Worm (Caenorhabditis elegans): ENCODE data around the gene ref-1.
A peak's percentile ranks its signal among the peaks of the same experiment; 100 is the strongest.

Gene ref-1

ce11 chrII:10202275-10202674 is 16.0 kb upstream of the ref-1 start:
- TF ChIP-seq nfya-1 (tag; optimal IDR thresholded peaks at IDR 0.05; ENCODE audit: insufficient read depth) (peak; percentile 68), lin-15B (tag; optimal IDR thresholded peaks at IDR 0.05) (peak; percentile 25), skn-1 (tag; optimal IDR thresholded peaks at IDR 0.05) (no peak), nhr-76 (tag; optimal IDR thresholded peaks at IDR 0.05) (no peak), nhr-67 (tag; optimal IDR thresholded peaks at IDR 0.05) (no peak), hmg-11 (tag; optimal IDR thresholded peaks at IDR 0.05) (peak; percentile 18), tbx-2 (tag; optimal IDR thresholded peaks at IDR 0.05) (no peak), ama-1 (optimal IDR thresholded peaks at IDR 0.05) (no peak), nhr-77 (tag; optimal IDR thresholded peaks at IDR 0.05) (no peak), pqm-1 (tag; optimal IDR thresholded peaks at IDR 0.05) (no peak), R02D3.7 (tag; optimal IDR thresholded peaks at IDR 0.05) (no peak), elt-3 (tag; optimal IDR thresholded peaks at IDR 0.05) (no peak), nhr-237 (tag; optimal IDR thresholded peaks at IDR 0.05) (no peak), ceh-9 (tag; optimal IDR thresholded peaks at IDR 0.05) (no peak), ceh-16 (tag; optimal IDR thresholded peaks at IDR 0.05) (no peak), fkh-10 (GFP tag; optimal IDR thresholded peaks at IDR 0.05) (no peak), nhr-23 (tag; optimal IDR thresholded peaks at IDR 0.05) (no peak), mdl-1 (tag; optimal IDR thresholded peaks at IDR 0.05) (no peak), snpc-4 (tag; optimal IDR thresholded peaks at IDR 0.05) (peak; percentile 32), fos-1 (tag; optimal IDR thresholded peaks at IDR 0.05) (no peak), ceh-28 (tag; optimal IDR thresholded peaks at IDR 0.05) (no peak)

ce11 chrII:10203067-10203466 is 15.2 kb upstream of the ref-1 start:
- no peak for TF ChIP-seq snpc-4 (tag; optimal IDR thresholded peaks at IDR 0.05)
- peak; percentile 26 for TF ChIP-seq egl-5 (tag; optimal IDR thresholded peaks at IDR 0.05)
- TF ChIP-seq unc-62 (GFP tag; optimal IDR thresholded peaks at IDR 0.05), result no peak
- peak; percentile 20 for TF ChIP-seq nfya-1 (tag; optimal IDR thresholded peaks at IDR 0.05; ENCODE audit: insufficient read depth)

ce11 chrII:10203765-10204164 is 14.5 kb upstream of the ref-1 start:
- no peak for TF ChIP-seq ceh-9 (tag; optimal IDR thresholded peaks at IDR 0.05)
- no peak for TF ChIP-seq elt-3 (tag; optimal IDR thresholded peaks at IDR 0.05)
- TF ChIP-seq mml-1 (tag; optimal IDR thresholded peaks at IDR 0.05), result no peak
- peak; percentile 40 for TF ChIP-seq nhr-25 (tag; optimal IDR thresholded peaks at IDR 0.05)
- TF ChIP-seq ceh-28 (tag; optimal IDR thresholded peaks at IDR 0.05), result no peak
- TF ChIP-seq ceh-16 (tag; optimal IDR thresholded peaks at IDR 0.05), result no peak

ce11 chrII:10204428-10205049 is 13.7 kb upstream of the ref-1 start:
- TF ChIP-seq pqm-1 (tag; optimal IDR thresholded peaks at IDR 0.05), result no peak
- TF ChIP-seq nhr-11 (tag; optimal IDR thresholded peaks at IDR 0.05), result peak; percentile 43
- TF ChIP-seq pha-4 (tag; optimal IDR thresholded peaks at IDR 0.05), result peak; percentile 35

ce11 chrII:10206425-10206824 is 11.8 kb upstream of the ref-1 start, which contains the start of gene T01E8.1:
Gene T01E8.1, plus strand, starts transcription at chrII:10206725.
- TF ChIP-seq mdl-1 (tag; optimal IDR thresholded peaks at IDR 0.05) (no peak), nhr-25 (tag; optimal IDR thresholded peaks at IDR 0.05) (no peak), pha-4 (tag; optimal IDR thresholded peaks at IDR 0.05) (no peak), R02D3.7 (tag; optimal IDR thresholded peaks at IDR 0.05) (no peak), eor-1 (tag; optimal IDR thresholded peaks at IDR 0.05) (no peak), egl-27 (tag; optimal IDR thresholded peaks at IDR 0.05) (no peak), nhr-28 (tag; optimal IDR thresholded peaks at IDR 0.05) (no peak), fos-1 (tag; optimal IDR thresholded peaks at IDR 0.05) (no peak), nhr-76 (tag; optimal IDR thresholded peaks at IDR 0.05) (no peak), unc-39 (tag; optimal IDR thresholded peaks at IDR 0.05) (no peak), nfya-1 (tag; optimal IDR thresholded peaks at IDR 0.05; ENCODE audit: insufficient read depth) (no peak), nhr-11 (tag; optimal IDR thresholded peaks at IDR 0.05) (no peak), daf-12 (tag; optimal IDR thresholded peaks at IDR 0.05) (no peak), ceh-9 (tag; optimal IDR thresholded peaks at IDR 0.05) (no peak), pqm-1 (tag; optimal IDR thresholded peaks at IDR 0.05) (no peak)

ce11 chrII:10220631-10221030 is 2.4 kb downstream of the ref-1 start:
- TF ChIP-seq aly-2 (tag; optimal IDR thresholded peaks at IDR 0.05) (no peak), fkh-2 (tag; optimal IDR thresholded peaks at IDR 0.05) (no peak), pha-4 (tag; optimal IDR thresholded peaks at IDR 0.05) (peak; percentile 62), elt-1 (tag; optimal IDR thresholded peaks at IDR 0.05) (no peak), nhr-12 (tag; optimal IDR thresholded peaks at IDR 0.05) (no peak), nhr-25 (tag; optimal IDR thresholded peaks at IDR 0.05) (peak; percentile 64), nhr-23 (tag; optimal IDR thresholded peaks at IDR 0.05) (peak; percentile 43), nhr-76 (tag; optimal IDR thresholded peaks at IDR 0.05) (no peak), snpc-4 (tag; optimal IDR thresholded peaks at IDR 0.05) (no peak), nhr-43 (tag; optimal IDR thresholded peaks at IDR 0.05; ENCODE audit: poor library complexity, severe bottlenecking) (peak; percentile 3), fos-1 (tag; optimal IDR thresholded peaks at IDR 0.05) (no peak), jun-1 (tag; optimal IDR thresholded peaks at IDR 0.05) (no peak), unc-62 (GFP tag; optimal IDR thresholded peaks at IDR 0.05) (no peak), nhr-77 (tag; optimal IDR thresholded peaks at IDR 0.05) (no peak), nfya-1 (tag; optimal IDR thresholded peaks at IDR 0.05; ENCODE audit: insufficient read depth) (no peak), ceh-16 (tag; optimal IDR thresholded peaks at IDR 0.05) (no peak), fkh-10 (GFP tag; optimal IDR thresholded peaks at IDR 0.05) (no peak), elt-3 (tag; optimal IDR thresholded peaks at IDR 0.05) (no peak)
